Fruit fly (Drosophila melanogaster) whole organism, embryonic: Measurements from ENCODE around the gene dunk.

Experiments used
- Atf3 ChIP-seq: fragments of 200-800 bp; sonication (Bioruptor generic); optimal IDR thresholded peaks from 3 replicates; lab custom pipeline; 2016; ENCODE audit warnings: missing biosample characterization, missing genetic modification characterization
- CG10209 ChIP-seq: fragments of 200-800 bp; sonication (Bioruptor generic); optimal IDR thresholded peaks from 3 replicates; lab custom pipeline; 2017; ENCODE audit warnings: missing biosample characterization, mild to moderate bottlenecking, missing genetic modification characterization, missing genetic modification reagents
- CG12155 ChIP-seq: fragments of 200-800 bp; sonication (Bioruptor generic); optimal IDR thresholded peaks from 3 replicates; lab custom pipeline; 2016; ENCODE audit warnings: missing biosample characterization, missing genetic modification characterization
- CG12744 ChIP-seq: fragments of 200-800 bp; sonication (Bioruptor generic); optimal IDR thresholded peaks from 2 replicates; lab custom pipeline; 2016; ENCODE audit warnings: missing biosample characterization, missing genetic modification characterization
- CG13424 ChIP-seq: fragments of 200-800 bp; sonication (Bioruptor generic); optimal IDR thresholded peaks from 2 replicates; lab custom pipeline; 2019; ENCODE audit warnings: missing biosample characterization, mild to moderate bottlenecking, missing genetic modification characterization, moderate library complexity
- CG17361 ChIP-seq: fragments of 200-800 bp; sonication (Bioruptor generic); IDR thresholded peaks from 3 replicates; pipeline ENCODE4 v1.3.6; 2022; ENCODE audit warnings: missing biosample characterization, missing genetic modification characterization
- CG17802 ChIP-seq: fragments of 200-800 bp; sonication (Bioruptor generic); optimal IDR thresholded peaks from 2 replicates; lab custom pipeline; 2018; ENCODE audit warnings: missing biosample characterization, mild to moderate bottlenecking, missing genetic modification characterization, moderate library complexity
- CG18476 ChIP-seq: fragments of 200-800 bp; sonication (Bioruptor generic); optimal IDR thresholded peaks from 2 replicates; lab custom pipeline; 2016; ENCODE audit warnings: missing biosample characterization, mild to moderate bottlenecking, missing genetic modification characterization
- CG3163 ChIP-seq: fragments of 200-800 bp; sonication (Bioruptor generic); optimal IDR thresholded peaks from 3 replicates; lab custom pipeline; 2016; ENCODE audit warnings: missing biosample characterization, missing genetic modification characterization
- CG3281 ChIP-seq: fragments of 200-800 bp; sonication (Bioruptor generic); optimal IDR thresholded peaks from 3 replicates; lab custom pipeline; 2017; ENCODE audit warnings: missing biosample characterization, mild to moderate bottlenecking, missing genetic modification characterization
- CG33213 ChIP-seq: fragments of 200-800 bp; sonication (Bioruptor generic); optimal IDR thresholded peaks from 3 replicates; lab custom pipeline; 2016; ENCODE audit warnings: missing biosample characterization, missing genetic modification characterization
- CG4360 ChIP-seq: fragments of 200-800 bp; sonication (Bioruptor generic); IDR thresholded peaks from 2 replicates; pipeline ENCODE4 v1.3.6; 2022; ENCODE audit warnings: missing biosample characterization, missing genetic modification characterization
- CG4404 ChIP-seq: fragments of 200-800 bp; sonication (Bioruptor generic); IDR thresholded peaks from 2 replicates; pipeline ENCODE4 v1.3.6; 2022; ENCODE audit warnings: missing biosample characterization, missing genetic modification characterization
- CG4730 ChIP-seq: fragments of 200-800 bp; sonication (Bioruptor generic); IDR thresholded peaks from 2 replicates; pipeline ENCODE4 v1.3.6; 2022; ENCODE audit warnings: missing biosample characterization, missing genetic modification characterization
- CG4854 ChIP-seq: fragments of 200-800 bp; sonication (Bioruptor generic); optimal IDR thresholded peaks from 2 replicates; lab custom pipeline; 2016; ENCODE audit warnings: missing biosample characterization, missing genetic modification characterization, inconsistent platforms
- CG6765 ChIP-seq: fragments of 200-800 bp; sonication (Bioruptor generic); optimal IDR thresholded peaks from 3 replicates; lab custom pipeline; 2017; ENCODE audit warnings: missing biosample characterization, mild to moderate bottlenecking, missing genetic modification characterization
- CG7786 ChIP-seq: fragments of 200-800 bp; sonication (Bioruptor generic); optimal IDR thresholded peaks from 2 replicates; lab custom pipeline; 2016; ENCODE audit warnings: missing biosample characterization, missing genetic modification characterization
- CG7963 ChIP-seq: fragments of 200-800 bp; sonication (Bioruptor generic); IDR thresholded peaks from 3 replicates; pipeline ENCODE4 v1.3.6; 2022; ENCODE audit warnings: missing biosample characterization, missing genetic modification characterization; ENCODE audit not compliant: partially characterized antibody
- CG8089 ChIP-seq: fragments of 200-800 bp; sonication (Bioruptor generic); optimal IDR thresholded peaks from 3 replicates; lab custom pipeline; 2016; ENCODE audit warnings: missing biosample characterization, missing genetic modification characterization
- CG9817 ChIP-seq: fragments of 200-800 bp; sonication (Bioruptor generic); optimal IDR thresholded peaks from 2 replicates; lab custom pipeline; 2018; ENCODE audit warnings: missing biosample characterization, mild to moderate bottlenecking, missing genetic modification characterization, moderate library complexity
- E2f1 ChIP-seq: fragments of 200-800 bp; sonication (Bioruptor generic); IDR thresholded peaks from 2 replicates; pipeline ENCODE4 v1.3.6; 2022; ENCODE audit warnings: missing biosample characterization, missing genetic modification characterization
- Elba2 ChIP-seq: fragments of 200-800 bp; sonication (Bioruptor generic); optimal IDR thresholded peaks from 3 replicates; lab custom pipeline; 2016; ENCODE audit warnings: missing biosample characterization, missing genetic modification characterization
- Fer2 ChIP-seq: fragments of 200-800 bp; sonication (Bioruptor generic); optimal IDR thresholded peaks from 2 replicates; lab custom pipeline; 2018; ENCODE audit warnings: missing biosample characterization, mild to moderate bottlenecking, missing genetic modification characterization, moderate library complexity
- H15 ChIP-seq: fragments of 200-800 bp; sonication (Bioruptor generic); IDR thresholded peaks from 3 replicates; pipeline ENCODE4 v1.3.6; 2022; ENCODE audit warnings: missing biosample characterization, missing genetic modification characterization
- HLH4C ChIP-seq: fragments of 200-800 bp; sonication (Bioruptor generic); IDR thresholded peaks from 3 replicates; pipeline ENCODE4 v1.3.6; 2022; ENCODE audit warnings: missing biosample characterization, missing genetic modification characterization; ENCODE audit not compliant: partially characterized antibody
- Hmx ChIP-seq: fragments of 200-800 bp; sonication (Bioruptor generic); optimal IDR thresholded peaks from 2 replicates; lab custom pipeline; 2016; ENCODE audit warnings: missing biosample characterization, missing genetic modification characterization
- Hr3 ChIP-seq: fragments of 200-800 bp; sonication (Bioruptor generic); optimal IDR thresholded peaks from 3 replicates; lab custom pipeline; 2016; ENCODE audit warnings: missing biosample characterization, missing genetic modification characterization
- Hr78 ChIP-seq, 2 experiments: fragments of 200-800 bp in 1 of 2; fragments of >200 bp in 1 of 2; sonication (Bioruptor generic) in 1 of 2; optimal IDR thresholded peaks; 2 replicates each; lab custom pipeline; 2017 to 2019; ENCODE audit warnings: missing biosample characterization in 2 of 2, missing genetic modification characterization in 2 of 2, mild to moderate bottlenecking in 1 of 2, moderate library complexity in 1 of 2
- Jarid2 ChIP-seq: fragments of 200-800 bp; sonication (Bioruptor generic); optimal IDR thresholded peaks from 3 replicates; lab custom pipeline; 2017; ENCODE audit warnings: mild to moderate bottlenecking, missing biosample characterization, missing genetic modification reagents, missing genetic modification characterization
- MESR4 ChIP-seq: fragments of 200-800 bp; sonication (Bioruptor generic); optimal IDR thresholded peaks from 2 replicates; lab custom pipeline; 2018; ENCODE audit warnings: missing biosample characterization, mild to moderate bottlenecking, missing genetic modification characterization, moderate library complexity
- MTF-1 ChIP-seq: fragments of 200-800 bp; sonication (Bioruptor generic); optimal IDR thresholded peaks from 2 replicates; lab custom pipeline; 2018; ENCODE audit warnings: missing biosample characterization, mild to moderate bottlenecking, missing genetic modification characterization, borderline replicate concordance
- Mrtf ChIP-seq: fragments of 200-800 bp; sonication (Bioruptor generic); IDR thresholded peaks from 3 replicates; pipeline ENCODE4 v1.3.6; 2022; ENCODE audit warnings: missing biosample characterization, missing genetic modification characterization
- ab ChIP-seq: fragments of 200-800 bp; sonication (Bioruptor generic); optimal IDR thresholded peaks from 2 replicates; lab custom pipeline; 2016; ENCODE audit warnings: missing biosample characterization, missing genetic modification characterization
- bab2 ChIP-seq: fragments of 200-800 bp; sonication (Bioruptor generic); optimal IDR thresholded peaks from 2 replicates; lab custom pipeline; 2016; ENCODE audit warnings: missing biosample characterization, missing genetic modification characterization
- emc ChIP-seq: fragments of 200-800 bp; sonication (Bioruptor generic); optimal IDR thresholded peaks from 2 replicates; lab custom pipeline; 2016; ENCODE audit warnings: missing biosample characterization, missing genetic modification characterization
- fru ChIP-seq: fragments of >200 bp; optimal IDR thresholded peaks from 2 replicates; lab custom pipeline; 2017
- gsb-n ChIP-seq: fragments of 200-800 bp; sonication (Bioruptor generic); optimal IDR thresholded peaks from 3 replicates; lab custom pipeline; 2018; ENCODE audit warnings: missing biosample characterization, mild to moderate bottlenecking, missing genetic modification characterization
- lmd ChIP-seq: fragments of 200-800 bp; sonication (Bioruptor generic); IDR thresholded peaks from 2 replicates; pipeline ENCODE4 v1.3.6; 2022; ENCODE audit warnings: missing biosample characterization, missing genetic modification characterization
- nmo ChIP-seq: fragments of 200-800 bp; sonication (Bioruptor generic); optimal IDR thresholded peaks from 2 replicates; lab custom pipeline; 2018; ENCODE audit warnings: missing biosample characterization, mild to moderate bottlenecking, missing genetic modification characterization, moderate library complexity
- odd ChIP-seq: fragments of 200-800 bp; sonication (Bioruptor generic); optimal IDR thresholded peaks from 2 replicates; lab custom pipeline; 2017; ENCODE audit warnings: missing biosample characterization, mild to moderate bottlenecking, missing genetic modification characterization
- p53 ChIP-seq: fragments of 200-800 bp; sonication (Bioruptor generic); optimal IDR thresholded peaks from 2 replicates; lab custom pipeline; 2016; ENCODE audit warnings: missing biosample characterization, missing genetic modification characterization
- pfk ChIP-seq: fragments of 200-800 bp; sonication (Bioruptor generic); optimal IDR thresholded peaks from 2 replicates; lab custom pipeline; 2018; ENCODE audit warnings: missing biosample characterization, mild to moderate bottlenecking, missing genetic modification characterization, moderate library complexity
- phol ChIP-seq: fragments of 200-800 bp; sonication (Bioruptor generic); optimal IDR thresholded peaks from 3 replicates; lab custom pipeline; 2018; ENCODE audit warnings: missing biosample characterization, mild to moderate bottlenecking, missing genetic modification characterization, moderate library complexity
- row ChIP-seq: fragments of 200-800 bp; sonication (Bioruptor generic); IDR thresholded peaks from 3 replicates; pipeline ENCODE4 v1.3.6; 2022; ENCODE audit warnings: missing biosample characterization, missing genetic modification characterization
- run ChIP-seq: fragments of 200-800 bp; sonication (Bioruptor generic); optimal IDR thresholded peaks from 3 replicates; lab custom pipeline; 2018; ENCODE audit warnings: missing biosample characterization, mild to moderate bottlenecking, missing genetic modification characterization
- sima ChIP-seq: fragments of 200-800 bp; sonication (Bioruptor generic); optimal IDR thresholded peaks from 2 replicates; lab custom pipeline; 2016; ENCODE audit warnings: missing biosample characterization, missing genetic modification characterization
- sr ChIP-seq: fragments of 200-800 bp; sonication (Bioruptor generic); IDR thresholded peaks from 3 replicates; pipeline ENCODE4 v1.3.6; 2022; ENCODE audit warnings: missing biosample characterization, missing genetic modification characterization
- stwl ChIP-seq: fragments of 200-800 bp; sonication (Bioruptor generic); optimal IDR thresholded peaks from 3 replicates; lab custom pipeline; 2018; ENCODE audit warnings: missing biosample characterization, mild to moderate bottlenecking, missing genetic modification characterization, moderate library complexity
- tio ChIP-seq: fragments of 200-800 bp; sonication (Bioruptor generic); optimal IDR thresholded peaks from 2 replicates; lab custom pipeline; 2017; ENCODE audit warnings: missing biosample characterization, missing genetic modification characterization, inconsistent platforms
- twi ChIP-seq: fragments of 200-800 bp; optimal IDR thresholded peaks from 2 replicates; lab custom pipeline; 2019; ENCODE audit warnings: missing biosample characterization, mild to moderate bottlenecking, missing genetic modification characterization, moderate library complexity
- vnd ChIP-seq: fragments of 200-800 bp; sonication (Bioruptor generic); IDR thresholded peaks from 3 replicates; pipeline ENCODE4 v1.3.6; 2022; ENCODE audit warnings: missing biosample characterization, missing genetic modification characterization; ENCODE audit not compliant: partially characterized antibody

dunk gene

DNA sequence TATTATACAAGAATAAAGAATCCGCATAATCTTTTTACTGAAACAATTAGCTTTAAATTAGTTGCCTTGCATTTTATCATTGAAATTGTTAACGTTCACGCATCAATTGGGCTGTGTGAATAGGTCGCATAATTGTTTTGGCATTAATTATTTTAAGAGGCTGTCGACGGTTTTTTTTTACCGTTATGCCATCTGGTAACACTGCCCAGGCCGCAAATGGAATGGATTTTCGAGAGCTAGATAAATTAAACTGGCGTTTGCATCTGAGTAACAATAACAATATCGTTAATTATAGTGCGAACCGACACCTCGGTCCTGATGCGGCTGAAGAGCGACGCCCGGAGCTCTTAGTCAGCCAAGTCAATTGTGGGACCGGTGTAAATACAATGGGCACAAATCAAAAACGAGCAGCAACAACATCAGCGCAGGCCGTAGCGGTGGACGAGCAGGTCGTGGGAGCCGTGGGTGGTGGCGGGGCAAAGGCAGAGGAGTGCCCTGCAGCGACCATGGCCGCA is 29.7 kb upstream of the dunk start (continued):
- TF ChIP-seq ab (GFP tag; lab: Kevin White, UChicago): no peak
- peak; percentile 31 for TF ChIP-seq Elba2 (GFP tag; lab: Kevin White, UChicago)
- TF ChIP-seq CG12744 (GFP tag; lab: Kevin White, UChicago): no peak
- TF ChIP-seq CG17361: peak; percentile 43; the same call in 2 of the 3 replicates
- peak; percentile 61 for TF ChIP-seq nmo (GFP tag; lab: Kevin White, UChicago)
- TF ChIP-seq emc (GFP tag; lab: Kevin White, UChicago): no peak
- no peak for TF ChIP-seq vnd
- TF ChIP-seq CG17802 (tag; lab: Kevin White, UChicago): peak; percentile 97
- peak; percentile 16 for TF ChIP-seq Hr3
- TF ChIP-seq CG6765 (GFP tag; lab: Kevin White, UChicago): no peak
- peak; percentile 66 for TF ChIP-seq CG4360 (GFP tag; lab: Robert Waterston, UW)
- TF ChIP-seq Jarid2: no peak
- no peak for TF ChIP-seq CG3163 (GFP tag; lab: Kevin White, UChicago)
- TF ChIP-seq Hmx (GFP tag; lab: Kevin White, UChicago): no peak
- no peak for TF ChIP-seq tio (GFP tag; lab: Kevin White, UChicago)
- no peak for TF ChIP-seq E2f1 (GFP tag; lab: Robert Waterston, UW)
- TF ChIP-seq CG4854 (GFP tag; lab: Kevin White, UChicago): no peak
- no peak for TF ChIP-seq p53 (GFP tag; lab: Kevin White, UChicago)
- TF ChIP-seq run: no peak
- peak; percentile 7 for TF ChIP-seq Atf3
- no peak for TF ChIP-seq CG18476 (GFP tag; lab: Kevin White, UChicago)
- TF ChIP-seq stwl (tag; lab: Kevin White, UChicago): peak; percentile 49
- TF ChIP-seq bab2 (GFP tag; lab: Kevin White, UChicago): no peak
- TF ChIP-seq pfk (GFP tag; lab: Kevin White, UChicago): peak; percentile 8
- no peak for TF ChIP-seq twi
- peak; percentile 54 for TF ChIP-seq CG33213 (GFP tag; lab: Kevin White, UChicago)
- TF ChIP-seq lmd: no peak
- TF ChIP-seq CG4404 (GFP tag; lab: Robert Waterston, UW): no peak
- no peak for TF ChIP-seq Hr78 (GFP tag; optimal IDR thresholded peaks at IDR 0.05; lab: Kevin White, UChicago)
- TF ChIP-seq H15 (GFP tag; lab: Robert Waterston, UW): no peak
- TF ChIP-seq CG10209 (GFP tag; lab: Kevin White, UChicago): no peak
- no peak for TF ChIP-seq CG7786 (GFP tag; lab: Kevin White, UChicago)
- peak; percentile 93 for TF ChIP-seq MESR4
- no peak for TF ChIP-seq fru (lab: Kevin White, UChicago)
- TF ChIP-seq CG9817 (tag; lab: Kevin White, UChicago): peak; percentile 35
- peak; percentile 81 for TF ChIP-seq row (GFP tag; lab: Robert Waterston, UW)
- TF ChIP-seq CG3281: no peak
- peak; percentile 1 for TF ChIP-seq CG13424
- TF ChIP-seq Mrtf (GFP tag; lab: Robert Waterston, UW): no peak
- no peak for TF ChIP-seq CG12155 (GFP tag; lab: Kevin White, UChicago)
- TF ChIP-seq HLH4C: no peak
- TF ChIP-seq Fer2 (tag; lab: Kevin White, UChicago): no peak
- TF ChIP-seq odd: no peak
- TF ChIP-seq CG8089 (GFP tag; lab: Kevin White, UChicago): no peak
- no peak for TF ChIP-seq sima (GFP tag; lab: Kevin White, UChicago)
- TF ChIP-seq MTF-1 (GFP tag; lab: Kevin White, UChicago): no peak
- TF ChIP-seq gsb-n (tag; lab: Kevin White, UChicago): no peak
- no peak for TF ChIP-seq CG4730 (GFP tag; lab: Robert Waterston, UW)
- TF ChIP-seq phol (tag; lab: Kevin White, UChicago): peak; percentile 56
- no peak for TF ChIP-seq CG7963 (GFP tag; lab: Robert Waterston, UW)
- no peak for TF ChIP-seq sr (GFP tag; lab: Robert Waterston, UW)
